Worm (Caenorhabditis elegans) whole organism, midembryonic: Measurements from ENCODE around the gene ins-8.

Source experiments
- T22C8.4 ChIP-seq: fragments of 200-800 bp; sonication (Bioruptor generic); IDR thresholded peaks from 2 replicates; pipeline ENCODE4 v1.3.6; 2022; ENCODE audit warnings: missing genetic modification characterization, missing compliant biosample characterization
- cog-1 ChIP-seq: sonication (generic microtip); optimal IDR thresholded peaks from 2 replicates; lab custom pipeline; 2016; ENCODE audit warnings: missing genetic modification characterization, missing compliant biosample characterization
- flt-1 ChIP-seq: fragments of 200-800 bp; sonication (Bioruptor generic); IDR thresholded peaks from 2 replicates; pipeline ENCODE4 v1.3.6; 2022; ENCODE audit warnings: missing genetic modification characterization, missing compliant biosample characterization
- klf-2 ChIP-seq: fragments of 200-800 bp; sonication (Bioruptor generic); conservative IDR thresholded peaks from 2 replicates; pipeline ENCODE4 v1.3.6; 2022; ENCODE audit warnings: missing genetic modification reagents, missing genetic modification characterization, missing compliant biosample characterization
- med-1 ChIP-seq: sonication (generic microtip); optimal IDR thresholded peaks from 2 replicates; lab custom pipeline; 2017; ENCODE audit warnings: missing genetic modification characterization, mild to moderate bottlenecking, missing compliant biosample characterization, antibody characterized with exemption, missing genetic modification reagents; ENCODE audit not compliant: insufficient read depth
- ref-1 ChIP-seq: fragments of 200-800 bp; sonication (Bioruptor generic); conservative IDR thresholded peaks from 2 replicates; pipeline ENCODE4 v1.3.6; 2022; ENCODE audit warnings: missing genetic modification reagents, missing genetic modification characterization, missing compliant biosample characterization
- tab-1 ChIP-seq: fragments of 200-800 bp; sonication (Bioruptor generic); IDR thresholded peaks from 2 replicates; pipeline ENCODE4 v1.3.6; 2022; ENCODE audit warnings: missing genetic modification characterization, missing compliant biosample characterization
- ztf-23 ChIP-seq: fragments of 200-800 bp; sonication (Bioruptor generic); IDR thresholded peaks from 2 replicates; pipeline ENCODE4 v1.3.6; 2022; ENCODE audit warnings: missing genetic modification reagents, missing genetic modification characterization, missing compliant biosample characterization
- ztf-29 ChIP-seq: fragments of 200-800 bp; sonication (Bioruptor generic); IDR thresholded peaks from 2 replicates; pipeline ENCODE4 v1.3.6; 2022; ENCODE audit warnings: missing genetic modification reagents, missing genetic modification characterization, missing compliant biosample characterization

DNA sequence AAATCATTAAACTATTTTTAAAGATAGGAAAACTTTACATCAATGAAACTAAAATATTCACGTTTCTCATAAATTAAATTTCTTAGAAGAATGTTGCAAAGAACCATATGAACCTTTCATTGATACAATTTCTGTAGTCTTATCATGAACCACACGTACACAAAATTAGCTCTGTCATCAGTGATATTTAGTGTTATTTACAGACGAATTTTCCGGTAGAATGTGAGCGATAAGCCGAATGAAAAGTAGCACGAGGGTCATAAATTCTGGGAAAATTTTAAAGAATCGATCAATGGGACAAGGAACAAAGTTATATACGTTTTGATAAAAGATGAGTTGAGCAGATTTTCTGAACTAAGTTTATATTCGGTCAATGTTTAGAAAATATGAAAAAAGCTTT lies 4.2 kb downstream of the ins-8 start:
- TF ChIP-seq T22C8.4: no peak
- no peak for TF ChIP-seq cog-1 (tag; lab: Kevin White, UChicago)
- TF ChIP-seq tab-1 (GFP tag; lab: Robert Waterston, UW): no peak
- no peak for TF ChIP-seq flt-1 (GFP tag; lab: Robert Waterston, UW)
- no peak for TF ChIP-seq ref-1 (GFP tag; lab: Robert Waterston, UW)
- TF ChIP-seq ztf-23 (GFP tag; lab: Robert Waterston, UW): no peak
- TF ChIP-seq klf-2: no peak
- no peak for TF ChIP-seq ztf-29 (GFP tag; lab: Robert Waterston, UW)
- TF ChIP-seq med-1 (GFP tag; lab: Kevin White, UChicago): no peak
